Worm (Caenorhabditis elegans): ENCODE measurements around the gene ZK742.7.

Gene ZK742.7

ce11 chrV:7809320-7810256 is 11.4 kb downstream of the ZK742.7 start, which contains the start of gene ZK742.3:
Gene ZK742.3, minus strand, starts transcription at chrV:7809912.
- TF ChIP-seq ceh-36 (tag; optimal IDR thresholded peaks at IDR 0.05): no peak
- TF ChIP-seq tbx-11 (GFP tag; IDR thresholded peaks at IDR 0.05): no peak
- no peak for TF ChIP-seq B0310.2 (tag; optimal IDR thresholded peaks at IDR 0.05)
- no peak for TF ChIP-seq hmbx-1 (tag; optimal IDR thresholded peaks at IDR 0.05)
- TF ChIP-seq ama-1 (optimal IDR thresholded peaks at IDR 0.05): no peak
- TF ChIP-seq tbx-37 (GFP tag; conservative IDR thresholded peaks at IDR 0.05): no peak
- no peak for TF ChIP-seq aly-1 (tag; optimal IDR thresholded peaks at IDR 0.05)
- TF ChIP-seq hnd-1 (tag; optimal IDR thresholded peaks at IDR 0.05): no peak
- TF ChIP-seq pes-1 (GFP tag; IDR thresholded peaks at IDR 0.05): no peak
- no peak for TF ChIP-seq flt-1 (GFP tag; IDR thresholded peaks at IDR 0.05)
- no peak for TF ChIP-seq ets-7 (tag; optimal IDR thresholded peaks at IDR 0.05)
- TF ChIP-seq hmg-4 (GFP tag; optimal IDR thresholded peaks at IDR 0.05): no peak
- TF ChIP-seq sea-1 (GFP tag; conservative IDR thresholded peaks at IDR 0.05): no peak
- TF ChIP-seq scrt-1 (GFP tag; IDR thresholded peaks at IDR 0.05): no peak
- TF ChIP-seq tra-4 (tag; optimal IDR thresholded peaks at IDR 0.05): no peak
- no peak for TF ChIP-seq ceh-13 (GFP tag; optimal IDR thresholded peaks at IDR 0.05)
- no peak for TF ChIP-seq F13C5.2 (tag; optimal IDR thresholded peaks at IDR 0.05)

- TF ChIP-seq pes-1 (GFP tag; IDR thresholded peaks at IDR 0.05): no peak
- no peak for TF ChIP-seq B0310.2 (tag; optimal IDR thresholded peaks at IDR 0.05)
- TF ChIP-seq hmg-4 (GFP tag; optimal IDR thresholded peaks at IDR 0.05): no peak
- TF ChIP-seq hnd-1 (tag; optimal IDR thresholded peaks at IDR 0.05): no peak
- TF ChIP-seq ama-1 (optimal IDR thresholded peaks at IDR 0.05): no peak
- TF ChIP-seq sea-1 (GFP tag; conservative IDR thresholded peaks at IDR 0.05): no peak
- TF ChIP-seq F13C5.2 (tag; optimal IDR thresholded peaks at IDR 0.05): no peak
- no peak for TF ChIP-seq flt-1 (GFP tag; IDR thresholded peaks at IDR 0.05)
These were observed 12.4 kb downstream of the ZK742.7 start for ce11 chrV:7810591-7810990.

ce11 chrV:7811758-7812157 is 13.6 kb downstream of the ZK742.7 start, which contains the start of gene ZK742.4:
Gene ZK742.4, minus strand, starts transcription at chrV:7811792.
- TF ChIP-seq tbx-37 (GFP tag; conservative IDR thresholded peaks at IDR 0.05) (no peak), tra-4 (tag; optimal IDR thresholded peaks at IDR 0.05) (no peak), scrt-1 (GFP tag; IDR thresholded peaks at IDR 0.05) (no peak), hmbx-1 (tag; optimal IDR thresholded peaks at IDR 0.05) (no peak), B0310.2 (tag; optimal IDR thresholded peaks at IDR 0.05) (no peak), pes-1 (GFP tag; IDR thresholded peaks at IDR 0.05) (no peak), tbx-11 (GFP tag; IDR thresholded peaks at IDR 0.05) (no peak), flt-1 (GFP tag; IDR thresholded peaks at IDR 0.05) (no peak), aly-1 (tag; optimal IDR thresholded peaks at IDR 0.05) (no peak), ama-1 (optimal IDR thresholded peaks at IDR 0.05) (no peak), ceh-36 (tag; optimal IDR thresholded peaks at IDR 0.05) (no peak)

- no peak for TF ChIP-seq B0310.2 (tag; optimal IDR thresholded peaks at IDR 0.05)
- TF ChIP-seq sea-1 (GFP tag; conservative IDR thresholded peaks at IDR 0.05): no peak
- no peak for TF ChIP-seq F13C5.2 (tag; optimal IDR thresholded peaks at IDR 0.05)
- TF ChIP-seq tra-4 (tag; optimal IDR thresholded peaks at IDR 0.05): no peak
- no peak for TF ChIP-seq aly-1 (tag; optimal IDR thresholded peaks at IDR 0.05)
- TF ChIP-seq hmbx-1 (tag; optimal IDR thresholded peaks at IDR 0.05): no peak
- TF ChIP-seq ama-1 (optimal IDR thresholded peaks at IDR 0.05): no peak
- no peak for TF ChIP-seq ets-7 (tag; optimal IDR thresholded peaks at IDR 0.05)
- TF ChIP-seq scrt-1 (GFP tag; IDR thresholded peaks at IDR 0.05): no peak
- no peak for TF ChIP-seq tbx-11 (GFP tag; IDR thresholded peaks at IDR 0.05)
- TF ChIP-seq ceh-13 (GFP tag; optimal IDR thresholded peaks at IDR 0.05): no peak
- no peak for TF ChIP-seq ceh-36 (tag; optimal IDR thresholded peaks at IDR 0.05)
- no peak for TF ChIP-seq hmg-4 (GFP tag; optimal IDR thresholded peaks at IDR 0.05)
- no peak for TF ChIP-seq flt-1 (GFP tag; IDR thresholded peaks at IDR 0.05)
- TF ChIP-seq tbx-37 (GFP tag; conservative IDR thresholded peaks at IDR 0.05): no peak
- no peak for TF ChIP-seq pes-1 (GFP tag; IDR thresholded peaks at IDR 0.05)
These were observed 16.4 kb downstream of the ZK742.7 start, which contains the start of gene ZK742.6 for ce11 chrV:7814601-7815000. Gene ZK742.6, minus strand, starts transcription at chrV:7814942.

- TF ChIP-seq sea-1 (GFP tag; conservative IDR thresholded peaks at IDR 0.05) (no peak), hmbx-1 (tag; optimal IDR thresholded peaks at IDR 0.05) (no peak), tbx-11 (GFP tag; IDR thresholded peaks at IDR 0.05) (no peak), ets-7 (tag; optimal IDR thresholded peaks at IDR 0.05) (no peak), ceh-13 (GFP tag; optimal IDR thresholded peaks at IDR 0.05) (no peak), flt-1 (GFP tag; IDR thresholded peaks at IDR 0.05) (no peak), hnd-1 (tag; optimal IDR thresholded peaks at IDR 0.05) (no peak), ceh-36 (tag; optimal IDR thresholded peaks at IDR 0.05) (no peak), B0310.2 (tag; optimal IDR thresholded peaks at IDR 0.05) (no peak), scrt-1 (GFP tag; IDR thresholded peaks at IDR 0.05) (no peak), tbx-37 (GFP tag; conservative IDR thresholded peaks at IDR 0.05) (no peak), hmg-4 (GFP tag; optimal IDR thresholded peaks at IDR 0.05) (no peak), pes-1 (GFP tag; IDR thresholded peaks at IDR 0.05) (no peak), aly-1 (tag; optimal IDR thresholded peaks at IDR 0.05) (no peak), ama-1 (optimal IDR thresholded peaks at IDR 0.05) (no peak), tra-4 (tag; optimal IDR thresholded peaks at IDR 0.05) (no peak), F13C5.2 (tag; optimal IDR thresholded peaks at IDR 0.05) (no peak)
These were observed 18.3 kb downstream of the ZK742.7 start for ce11 chrV:7816486-7816885.

- TF ChIP-seq hmg-4 (GFP tag; optimal IDR thresholded peaks at IDR 0.05) (no peak), hmbx-1 (tag; optimal IDR thresholded peaks at IDR 0.05) (no peak), ama-1 (optimal IDR thresholded peaks at IDR 0.05) (no peak), sea-1 (GFP tag; conservative IDR thresholded peaks at IDR 0.05) (no peak), hnd-1 (tag; optimal IDR thresholded peaks at IDR 0.05) (no peak), F13C5.2 (tag; optimal IDR thresholded peaks at IDR 0.05) (no peak)
These were observed 21.4 kb downstream of the ZK742.7 start for ce11 chrV:7819585-7819984.

ce11 chrV:7820270-7820669 is 22.1 kb downstream of the ZK742.7 start, which contains the start of gene lbp-4:
Gene lbp-4, plus strand, starts transcription at chrV:7820578.
- no peak for TF ChIP-seq ceh-13 (GFP tag; optimal IDR thresholded peaks at IDR 0.05)
- TF ChIP-seq flt-1 (GFP tag; IDR thresholded peaks at IDR 0.05): peak; percentile 4; the same call in 1 of the 2 replicates
- TF ChIP-seq pes-1 (GFP tag; IDR thresholded peaks at IDR 0.05): no peak
- no peak for TF ChIP-seq B0310.2 (tag; optimal IDR thresholded peaks at IDR 0.05)
- TF ChIP-seq ets-7 (tag; optimal IDR thresholded peaks at IDR 0.05): peak; percentile 3
- no peak for TF ChIP-seq ceh-36 (tag; optimal IDR thresholded peaks at IDR 0.05)
